Worm (Caenorhabditis elegans): ENCODE data around the gene ckb-3.

DNA sequence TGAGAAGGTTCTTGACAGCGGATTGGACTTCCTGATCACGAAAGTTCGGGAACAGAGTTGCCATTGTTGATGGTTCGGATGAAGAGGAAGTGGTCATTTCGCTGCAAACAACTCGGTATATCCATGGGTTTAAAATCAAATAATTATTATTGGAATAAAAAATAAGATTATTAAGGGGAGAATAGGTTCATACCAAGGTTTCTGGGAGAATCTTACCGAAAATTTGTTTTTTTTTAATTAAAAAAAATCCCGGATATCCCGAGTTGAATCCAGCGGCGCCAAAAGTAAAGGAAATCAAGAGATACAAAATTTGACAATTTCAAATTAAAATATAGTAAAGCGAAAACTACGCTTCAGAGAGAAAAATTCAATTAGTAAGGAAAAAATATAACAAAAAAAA lies 47.3 kb downstream of the ckb-3 start, which contains the start of the genes R07E5.19 and pdcd-2:
- TF ChIP-seq pha-4 (tag; optimal IDR thresholded peaks at IDR 0.05) (no peak), dve-1 (tag; optimal IDR thresholded peaks at IDR 0.05) (no peak), ama-1 (optimal IDR thresholded peaks at IDR 0.05) (no peak), K02D7.2 (tag; optimal IDR thresholded peaks at IDR 0.05) (no peak), elt-4 (tag; optimal IDR thresholded peaks at IDR 0.05) (no peak), pat-9 (tag; optimal IDR thresholded peaks at IDR 0.05) (no peak), rnt-1 (tag; optimal IDR thresholded peaks at IDR 0.05) (no peak), sox-4 (tag; optimal IDR thresholded peaks at IDR 0.05) (no peak)

All from whole organism, late embryonic.